Fruit fly (Drosophila melanogaster) whole organism, wandering third instar larva: Measurements from ENCODE around the gene MFS9.

Experiments
- Abd-B ChIP-seq: fragments of >200 bp; optimal IDR thresholded peaks from 2 replicates; lab custom pipeline; 2017; ENCODE audit warnings: missing biosample characterization, missing genetic modification characterization
- CG32264 ChIP-seq: fragments of 200-800 bp; sonication (Bioruptor generic); optimal IDR thresholded peaks from 2 replicates; lab custom pipeline; 2016; ENCODE audit warnings: missing biosample characterization, missing genetic modification characterization
- CG9705 ChIP-seq: fragments of 200-800 bp; sonication (Bioruptor generic); optimal IDR thresholded peaks from 2 replicates; lab custom pipeline; 2018; ENCODE audit warnings: missing biosample characterization, mild to moderate bottlenecking, missing genetic modification characterization
- CrebA ChIP-seq: fragments of 200-800 bp; sonication (Bioruptor generic); optimal IDR thresholded peaks from 2 replicates; lab custom pipeline; 2016; ENCODE audit warnings: missing biosample characterization, mild to moderate bottlenecking, missing genetic modification characterization, borderline replicate concordance
- Dfd ChIP-seq: fragments of >200 bp; optimal IDR thresholded peaks from 2 replicates; lab custom pipeline; 2017; ENCODE audit warnings: missing biosample characterization, missing genetic modification characterization
- Dif ChIP-seq: fragments of 200-275, 200-300 bp; sonication (Bioruptor generic); optimal IDR thresholded peaks from 2 replicates; lab custom pipeline; 2018; ENCODE audit warnings: missing biosample characterization, missing genetic modification characterization; ENCODE audit not compliant: partially characterized antibody
- GATAd ChIP-seq: sonication (Bioruptor generic); optimal IDR thresholded peaks from 2 replicates; lab custom pipeline; 2016; ENCODE audit warnings: missing biosample characterization, missing genetic modification characterization
- HLH106 ChIP-seq: fragments of 200-800 bp; optimal IDR thresholded peaks from 3 replicates; lab custom pipeline; 2019; ENCODE audit warnings: missing biosample characterization, mild to moderate bottlenecking, missing genetic modification characterization, moderate library complexity
- Hnf4 ChIP-seq: fragments of 200-800 bp; sonication (Bioruptor generic); optimal IDR thresholded peaks from 2 replicates; lab custom pipeline; 2016; ENCODE audit warnings: missing biosample characterization, mild to moderate bottlenecking, missing genetic modification characterization
- Hr78 ChIP-seq: fragments of >200 bp; optimal IDR thresholded peaks from 2 replicates; lab custom pipeline; 2017; ENCODE audit warnings: missing biosample characterization, missing genetic modification characterization
- Hr83 ChIP-seq: fragments of 200-300 bp; sonication (Bioruptor generic); optimal IDR thresholded peaks from 2 replicates; lab custom pipeline; 2016; ENCODE audit warnings: missing biosample characterization, mild to moderate bottlenecking, missing genetic modification characterization, moderate library complexity; ENCODE audit not compliant: poor library complexity, severe bottlenecking
- Jra ChIP-seq: sonication (Bioruptor generic); optimal IDR thresholded peaks from 2 replicates; lab custom pipeline; 2016; ENCODE audit warnings: missing biosample characterization, missing genetic modification characterization
- Mio ChIP-seq: sonication (Bioruptor generic); optimal IDR thresholded peaks from 2 replicates; lab custom pipeline; 2016; ENCODE audit warnings: missing biosample characterization, missing genetic modification characterization
- Myc ChIP-seq: fragments of >200 bp; optimal IDR thresholded peaks from 2 replicates; lab custom pipeline; 2017
- N ChIP-seq: fragments of >200 bp; optimal IDR thresholded peaks from 2 replicates; lab custom pipeline; 2018; ENCODE audit warnings: missing biosample characterization, missing external identifiers, missing genetic modification characterization
- OdsH ChIP-seq: fragments of 200-800 bp; sonication (Bioruptor generic); optimal IDR thresholded peaks from 2 replicates; lab custom pipeline; 2016; ENCODE audit warnings: missing biosample characterization, mild to moderate bottlenecking, missing genetic modification characterization
- Rel ChIP-seq, 2 experiments: fragments of 200-800 bp; sonication (Bioruptor generic) in 1 of 2; optimal IDR thresholded peaks; 2 replicates in 1 of 2; 3 replicates in 1 of 2; lab custom pipeline; 2016 to 2019; ENCODE audit warnings: mild to moderate bottlenecking in 2 of 2, missing biosample characterization in 2 of 2, missing genetic modification characterization in 2 of 2, moderate library complexity in 1 of 2
- Sp1 ChIP-seq: fragments of 200-800 bp; sonication (Bioruptor generic); optimal IDR thresholded peaks from 3 replicates; lab custom pipeline; 2019; ENCODE audit warnings: missing biosample characterization, mild to moderate bottlenecking, missing genetic modification characterization, moderate library complexity
- br ChIP-seq: fragments of 200-800 bp; sonication (Bioruptor generic); optimal IDR thresholded peaks from 2 replicates; lab custom pipeline; 2016; ENCODE audit warnings: missing biosample characterization, missing genetic modification characterization
- brk ChIP-seq: fragments of 200-800 bp; sonication (Bioruptor generic); optimal IDR thresholded peaks from 2 replicates; lab custom pipeline; 2016; ENCODE audit warnings: missing biosample characterization, mild to moderate bottlenecking, missing genetic modification characterization
- dl ChIP-seq, 2 experiments: fragments of 175-275, 200-275 bp in 1 of 2; fragments of 200-275 bp in 1 of 2; sonication (Bioruptor generic); optimal IDR thresholded peaks; lab custom pipeline; 2018; ENCODE audit warnings: mild to moderate bottlenecking in 2 of 2, missing biosample characterization in 2 of 2, missing genetic modification characterization in 2 of 2, moderate library complexity in 2 of 2; ENCODE audit not compliant: partially characterized antibody in 2 of 2, insufficient read depth in 1 of 2
- dmrt93B ChIP-seq: fragments of 200-800 bp; sonication (Bioruptor generic); optimal IDR thresholded peaks from 2 replicates; lab custom pipeline; 2018; ENCODE audit warnings: missing biosample characterization, mild to moderate bottlenecking, missing genetic modification characterization
- dsf ChIP-seq: sonication (Bioruptor generic); optimal IDR thresholded peaks from 2 replicates; lab custom pipeline; 2016; ENCODE audit warnings: missing biosample characterization, missing genetic modification characterization, borderline replicate concordance
- ey ChIP-seq: fragments of 200-800 bp; sonication (Bioruptor generic); optimal IDR thresholded peaks from 2 replicates; lab custom pipeline; 2016; ENCODE audit warnings: missing biosample characterization, missing genetic modification characterization
- foxo ChIP-seq, 2 experiments: fragments of 200-800 bp; sonication (Bioruptor generic); optimal IDR thresholded peaks; 2 replicates in 1 of 2; 3 replicates in 1 of 2; lab custom pipeline; 2016 to 2017; ENCODE audit warnings: missing biosample characterization in 2 of 2, missing genetic modification characterization in 2 of 2
- fru ChIP-seq: fragments of 200-800 bp; sonication (Bioruptor generic); optimal IDR thresholded peaks from 3 replicates; lab custom pipeline; 2016; ENCODE audit warnings: missing biosample characterization, mild to moderate bottlenecking, missing genetic modification characterization
- h ChIP-seq: fragments of 200-800 bp; sonication (Bioruptor generic); optimal IDR thresholded peaks from 3 replicates; lab custom pipeline; 2016; ENCODE audit warnings: missing biosample characterization, mild to moderate bottlenecking, missing genetic modification characterization
- jim ChIP-seq: fragments of 175-275, 200-325 bp; sonication (Bioruptor generic); optimal IDR thresholded peaks from 2 replicates; lab custom pipeline; 2016; ENCODE audit warnings: missing biosample characterization, mild to moderate bottlenecking, missing genetic modification characterization
- pan ChIP-seq: fragments of >200 bp; optimal IDR thresholded peaks from 2 replicates; lab custom pipeline; 2017
- psq ChIP-seq: fragments of 200-800 bp; sonication (Bioruptor generic); optimal IDR thresholded peaks from 3 replicates; lab custom pipeline; 2017; ENCODE audit warnings: missing biosample characterization, mild to moderate bottlenecking, missing genetic modification characterization, moderate library complexity
- rgr ChIP-seq: fragments of 200-800 bp; sonication (Bioruptor generic); optimal IDR thresholded peaks from 3 replicates; lab custom pipeline; 2016; ENCODE audit warnings: missing biosample characterization, mild to moderate bottlenecking, missing genetic modification characterization
- sage ChIP-seq: fragments of 200-800 bp; sonication (Bioruptor generic); optimal IDR thresholded peaks from 2 replicates; lab custom pipeline; 2016; ENCODE audit warnings: missing biosample characterization, mild to moderate bottlenecking, missing genetic modification characterization
- sv ChIP-seq: fragments of 200-800 bp; sonication (Bioruptor generic); optimal IDR thresholded peaks from 3 replicates; lab custom pipeline; 2016; ENCODE audit warnings: missing biosample characterization, missing genetic modification characterization
- tai ChIP-seq: sonication (Bioruptor generic); optimal IDR thresholded peaks from 2 replicates; lab custom pipeline; 2016; ENCODE audit warnings: missing biosample characterization, missing genetic modification characterization
- usp ChIP-seq: fragments of >200 bp; optimal IDR thresholded peaks from 2 replicates; lab custom pipeline; 2017; ENCODE audit warnings: missing biosample characterization, missing genetic modification characterization
- woc ChIP-seq: sonication (Bioruptor generic); optimal IDR thresholded peaks from 2 replicates; lab custom pipeline; 2016; ENCODE audit warnings: missing biosample characterization, mild to moderate bottlenecking, missing genetic modification characterization

Gene MFS9

DNA sequence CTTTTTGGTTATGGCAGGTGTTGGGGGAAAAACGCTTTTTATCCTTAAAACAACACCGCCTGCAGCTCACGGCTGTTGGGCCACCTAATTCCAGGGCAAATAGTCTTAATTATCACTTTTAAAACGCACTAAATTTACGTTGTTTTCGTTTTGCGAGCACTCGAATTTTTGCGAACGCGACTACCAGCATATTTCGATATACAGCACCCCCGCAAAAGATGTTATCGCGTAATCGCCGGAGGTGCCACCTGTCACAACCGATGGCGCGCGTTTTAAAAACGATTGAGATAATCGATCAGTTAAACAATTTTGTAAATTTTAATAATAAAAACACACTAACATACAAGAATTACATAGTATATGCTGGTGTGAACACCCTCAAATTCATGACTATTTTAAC, 39.8 kb upstream of the MFS9 start, which contains the start of gene Stat92E:
Gene Stat92E, minus strand, starts transcription at position 219 of the 400 bp plus-strand sequence.
- TF ChIP-seq woc (GFP tag; lab: Kevin White, UChicago) (no peak), fru (no peak), h (GFP tag; lab: Kevin White, UChicago) (peak; percentile 13), dl (GFP tag; optimal IDR thresholded peaks at IDR 0.05; lab: Kevin White, UChicago; ENCODE audit: insufficient read depth in 1 of 2, partially characterized antibody in 2 of 2) (peak in 1 of 2 experiments; percentile 6), OdsH (GFP tag; lab: Kevin White, UChicago) (no peak)
- TF ChIP-seq, all 38 proteins: peak for 2

DNA sequence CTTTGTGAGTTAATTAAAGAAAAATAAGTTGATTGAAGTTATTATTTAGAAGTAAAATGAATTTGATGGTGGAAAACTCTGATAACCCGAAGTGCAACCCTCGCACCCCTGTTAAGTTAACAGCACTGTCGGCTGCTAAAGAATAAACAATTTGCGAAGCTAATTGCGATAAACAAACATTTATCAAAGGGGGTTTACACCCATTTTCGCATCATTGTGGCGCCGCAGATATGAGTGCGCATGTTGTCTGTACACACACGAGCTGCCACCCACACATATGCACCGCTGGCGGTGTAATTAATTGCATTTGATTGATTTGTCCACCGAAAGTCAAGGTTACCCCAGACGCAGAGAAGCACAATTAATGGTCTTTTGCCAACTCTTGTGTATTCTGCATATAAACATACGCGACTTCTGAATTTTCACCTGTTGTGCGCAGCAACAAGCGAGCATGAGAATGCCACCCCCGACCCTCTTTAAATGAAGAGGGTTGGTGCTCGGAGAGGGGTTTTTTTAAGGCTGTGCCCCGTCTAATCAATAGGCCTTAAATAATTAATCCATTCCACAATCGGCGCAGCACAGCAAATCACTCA, 39.3 kb upstream of the MFS9 start:
- TF ChIP-seq Rel (GFP tag; optimal IDR thresholded peaks at IDR 0.05; lab: Kevin White, UChicago) = no peak
- TF ChIP-seq Rel (tag; optimal IDR thresholded peaks at IDR 0.05; lab: Kevin White, UChicago) = peak; percentile 98
- no peak for TF ChIP-seq Sp1 (GFP tag; lab: Kevin White, UChicago)
- TF ChIP-seq, all 38 proteins: peak for 1

DNA sequence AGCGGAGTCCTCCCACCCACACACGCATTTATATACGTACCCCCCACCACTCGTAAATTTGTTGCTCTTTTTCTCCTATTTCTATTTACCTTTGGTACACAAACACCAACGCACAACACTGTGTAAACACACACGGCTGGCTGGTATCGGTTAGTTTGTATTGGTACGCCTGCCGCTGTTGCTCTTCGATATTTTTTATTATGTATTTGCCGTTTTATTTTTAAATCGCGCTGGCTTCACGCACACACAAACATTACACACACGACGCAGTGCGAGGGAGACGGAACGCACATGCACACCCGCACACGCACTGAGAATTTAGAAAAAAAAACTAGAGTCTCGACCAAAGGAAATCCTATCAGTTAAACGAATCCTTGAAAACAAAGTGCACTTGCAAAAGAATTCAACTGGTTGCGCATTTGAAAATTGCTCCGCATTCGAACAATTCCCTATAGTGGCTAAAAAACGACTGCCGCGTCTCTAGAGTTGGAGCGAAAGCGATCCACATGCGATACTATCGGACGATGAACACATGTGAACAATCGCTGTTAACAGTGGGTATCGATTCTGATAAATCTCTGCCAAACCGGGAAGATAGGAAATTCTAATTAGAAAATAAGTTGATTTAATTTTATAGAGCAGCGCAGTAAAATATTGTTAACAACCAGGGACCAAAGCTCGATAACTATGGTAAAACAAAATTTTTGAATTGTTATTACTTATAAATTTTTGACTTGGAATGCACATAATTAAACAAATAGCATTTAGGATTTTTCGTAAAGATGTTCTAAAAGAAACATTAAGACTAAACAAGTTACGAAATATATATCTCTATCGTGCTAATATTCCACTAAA, 38.6 kb upstream of the MFS9 start:
- TF ChIP-seq br (GFP tag; lab: Kevin White, UChicago) (peak; percentile 1), CG32264 (GFP tag; lab: Kevin White, UChicago) (peak; percentile 50), brk (no peak), pan (lab: Kevin White, UChicago) (no peak), h (GFP tag; lab: Kevin White, UChicago) (peak; percentile 78), Hr83 (GFP tag; lab: Kevin White, UChicago) (peak; percentile 97), N (peak; percentile 19), Dfd (GFP tag; lab: Kevin White, UChicago) (no peak), CG9705 (no peak), Jra (GFP tag; lab: Kevin White, UChicago) (no peak), OdsH (GFP tag; lab: Kevin White, UChicago) (peak; percentile 23), Mio (GFP tag; lab: Kevin White, UChicago) (peak; percentile 23), GATAd (GFP tag; lab: Kevin White, UChicago) (no peak), CrebA (GFP tag; lab: Kevin White, UChicago) (no peak), ey (GFP tag; lab: Kevin White, UChicago) (no peak), jim (peak; percentile 55), Sp1 (GFP tag; lab: Kevin White, UChicago) (peak; percentile 25), rgr (GFP tag; lab: Kevin White, UChicago) (peak; percentile 40), Dif (GFP tag; lab: Kevin White, UChicago) (peak; percentile 37), Hr78 (GFP tag; lab: Kevin White, UChicago) (no peak), Myc (lab: Kevin White, UChicago) (no peak), woc (GFP tag; lab: Kevin White, UChicago) (peak; percentile 52), foxo (GFP tag; optimal IDR thresholded peaks at IDR 0.05; lab: Kevin White, UChicago) (peak in 1 of 2 experiments; percentile 27), tai (GFP tag; lab: Kevin White, UChicago) (peak; percentile 47), dl (GFP tag; optimal IDR thresholded peaks at IDR 0.05; lab: Kevin White, UChicago; ENCODE audit: insufficient read depth in 1 of 2, partially characterized antibody in 2 of 2) (peak in 1 of 2 experiments; percentile 8), Hnf4 (GFP tag; lab: Kevin White, UChicago) (peak; percentile 14), dsf (no peak)

DNA sequence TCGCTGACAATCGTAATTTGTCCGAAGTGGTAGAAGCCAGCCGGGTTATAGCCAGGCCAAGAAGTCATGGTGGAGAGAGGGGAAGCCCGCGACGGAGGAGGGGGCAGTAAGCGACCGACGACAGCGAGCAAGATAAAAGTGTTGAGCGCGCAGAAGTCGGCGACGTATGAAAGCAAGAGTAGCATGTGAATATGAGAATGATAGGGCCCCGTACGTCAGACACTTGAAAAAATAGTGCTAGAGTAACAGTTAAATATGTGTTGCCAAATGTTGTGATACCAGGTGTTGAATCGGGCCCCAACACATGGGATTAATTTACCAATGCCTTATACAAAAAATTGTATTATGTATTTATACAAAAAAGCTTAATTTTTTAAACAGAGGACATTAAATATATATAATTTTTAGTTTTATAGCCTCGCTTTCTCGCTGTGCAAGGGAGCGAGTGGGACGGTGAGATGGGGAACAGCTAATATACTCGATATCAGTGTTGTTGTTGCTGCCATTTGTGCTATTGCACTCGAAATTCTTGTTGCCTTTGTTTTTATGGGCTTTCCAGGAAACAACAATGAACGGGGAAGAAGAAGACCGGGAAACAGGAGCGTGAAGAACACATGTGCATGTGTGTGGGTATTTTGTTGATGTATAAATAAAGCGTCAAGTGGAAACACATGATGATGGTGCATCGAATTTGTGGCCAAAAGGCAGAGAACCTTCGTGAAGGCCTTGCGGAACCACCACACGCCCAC, 37.8 kb upstream of the MFS9 start:
- TF ChIP-seq sage (GFP tag; lab: Kevin White, UChicago) (peak; percentile 79), dsf (peak; percentile 9), HLH106 (tag; lab: Kevin White, UChicago) (peak; percentile 86), brk (peak; percentile 74), rgr (GFP tag; lab: Kevin White, UChicago) (peak; percentile 89), br (GFP tag; lab: Kevin White, UChicago) (peak; percentile 76), CG9705 (peak; percentile 55), Abd-B (GFP tag; lab: Kevin White, UChicago) (no peak), pan (lab: Kevin White, UChicago) (no peak), OdsH (GFP tag; lab: Kevin White, UChicago) (peak; percentile 85), CG32264 (GFP tag; lab: Kevin White, UChicago) (no peak), ey (GFP tag; lab: Kevin White, UChicago) (peak; percentile 79), sv (GFP tag; lab: Kevin White, UChicago) (peak; percentile 58), Hnf4 (GFP tag; lab: Kevin White, UChicago) (peak; percentile 56), h (GFP tag; lab: Kevin White, UChicago) (peak; percentile 86), Sp1 (GFP tag; lab: Kevin White, UChicago) (peak; percentile 82), usp (no peak), fru (peak; percentile 72), psq (GFP tag; lab: Kevin White, UChicago) (peak; percentile 84), dmrt93B (peak; percentile 63), woc (GFP tag; lab: Kevin White, UChicago) (peak; percentile 37), foxo (GFP tag; optimal IDR thresholded peaks at IDR 0.05; lab: Kevin White, UChicago) (peak in 1 of 2 experiments; percentile 82), Rel (GFP tag; optimal IDR thresholded peaks at IDR 0.05; lab: Kevin White, UChicago) (peak; percentile 62), Rel (tag; optimal IDR thresholded peaks at IDR 0.05; lab: Kevin White, UChicago) (peak; percentile 70), tai (GFP tag; lab: Kevin White, UChicago) (no peak)
